Worm (Caenorhabditis elegans) whole organism, L2 larva: Measurements from ENCODE around the gene ZK185.2.

Experiments used
- dmd-4 ChIP-seq: sonication (generic microtip); optimal IDR thresholded peaks from 2 replicates; lab custom pipeline; 2017; ENCODE audit warnings: missing biosample characterization, missing genetic modification characterization
- elt-1 ChIP-seq: fragments of 150-350 bp; optimal IDR thresholded peaks from 2 replicates; lab custom pipeline; 2014; ENCODE audit warnings: missing biosample characterization, missing genetic modification characterization
- fos-1 ChIP-seq: fragments of 150-350 bp; optimal IDR thresholded peaks from 2 replicates; lab custom pipeline; 2014; ENCODE audit warnings: missing biosample characterization, missing genetic modification characterization
- lin-13 ChIP-seq: fragments of 150-350 bp; optimal IDR thresholded peaks from 2 replicates; lab custom pipeline; 2014; ENCODE audit warnings: missing biosample characterization, missing genetic modification reagents, missing genetic modification characterization
- mdl-1 ChIP-seq, 2 experiments: fragments of 150-350 bp in 1 of 2; sonication (generic microtip) in 1 of 2; optimal IDR thresholded peaks; 2 replicates each; lab custom pipeline; 2017; ENCODE audit warnings: missing biosample characterization in 2 of 2, missing genetic modification characterization in 2 of 2
- nhr-11 ChIP-seq: fragments of 150-350 bp; optimal IDR thresholded peaks from 2 replicates; lab custom pipeline; 2014; ENCODE audit warnings: missing biosample characterization, missing genetic modification characterization
- nhr-12 ChIP-seq: fragments of 150-350 bp; optimal IDR thresholded peaks from 2 replicates; lab custom pipeline; 2014; ENCODE audit warnings: missing biosample characterization, missing genetic modification characterization
- sem-4 ChIP-seq: fragments of 150-350 bp; optimal IDR thresholded peaks from 2 replicates; lab custom pipeline; 2014; ENCODE audit warnings: missing biosample characterization, missing genetic modification reagents, missing genetic modification characterization
- unc-62 ChIP-seq: fragments of 150-350 bp; optimal IDR thresholded peaks from 2 replicates; lab custom pipeline; 2014; ENCODE audit warnings: missing biosample characterization, missing genetic modification reagents, missing genetic modification characterization
- ztf-11 ChIP-seq: sonication (generic microtip); optimal IDR thresholded peaks from 2 replicates; lab custom pipeline; 2017; ENCODE audit warnings: missing biosample characterization, missing genetic modification characterization

- no peak for TF ChIP-seq lin-13 (GFP tag; lab: Kevin White, UChicago)
- no peak for TF ChIP-seq elt-1 (tag; lab: Kevin White, UChicago)
- no peak for TF ChIP-seq dmd-4
- TF ChIP-seq mdl-1 (tag; optimal IDR thresholded peaks at IDR 0.05; lab: Kevin White, UChicago): no peak
- no peak for TF ChIP-seq nhr-12 (tag; lab: Kevin White, UChicago)
- TF ChIP-seq nhr-11 (tag; lab: Kevin White, UChicago): no peak
- no peak for TF ChIP-seq fos-1
- no peak for TF ChIP-seq ztf-11 (tag; lab: Kevin White, UChicago)
- no peak for TF ChIP-seq unc-62 (GFP tag; lab: Kevin White, UChicago)
- TF ChIP-seq sem-4 (tag; lab: Kevin White, UChicago): no peak
Observed at ce11 chrIV:4545818-4546217, 9.5 kb downstream of the ZK185.2 start, which contains the start of gene ZK185.5.
